Worm (Caenorhabditis elegans) whole organism, young adult: ENCODE measurements around the gene C56G2.22.
A peak's percentile ranks its signal among the peaks of the same experiment; 100 is the strongest.

Experiments
- B0261.1 ChIP-seq: sonication (generic microtip); optimal IDR thresholded peaks from 2 replicates; lab custom pipeline; 2016; ENCODE audit warnings: mild to moderate bottlenecking, missing genetic modification characterization, moderate library complexity, missing compliant biosample characterization
- B0336.3 ChIP-seq: fragments of 200-800 bp; sonication (Bioruptor generic); IDR thresholded peaks from 2 replicates; pipeline ENCODE4 v1.3.6; 2022; ENCODE audit warnings: missing genetic modification characterization, missing compliant biosample characterization
- C17E4.6 ChIP-seq: fragments of 200-800 bp; sonication (Bioruptor generic); IDR thresholded peaks from 2 replicates; pipeline ENCODE4 v1.3.6; 2022; ENCODE audit warnings: missing genetic modification reagents, missing genetic modification characterization, missing compliant biosample characterization
- D2030.7 ChIP-seq: fragments of 200-800 bp; sonication (Bioruptor generic); IDR thresholded peaks from 2 replicates; pipeline ENCODE4 v1.3.6; 2022; ENCODE audit warnings: missing genetic modification reagents, missing genetic modification characterization, missing compliant biosample characterization
- F23B12.7 ChIP-seq: sonication (generic microtip); optimal IDR thresholded peaks from 2 replicates; lab custom pipeline; 2017; ENCODE audit warnings: missing genetic modification characterization, mild to moderate bottlenecking, missing compliant biosample characterization, antibody characterized with exemption, moderate library complexity; ENCODE audit not compliant: insufficient read depth
- F33H1.4 ChIP-seq: fragments of 200-800 bp; sonication (Bioruptor generic); IDR thresholded peaks from 2 replicates; pipeline ENCODE4 v1.3.6; 2022; ENCODE audit warnings: missing genetic modification reagents, missing genetic modification characterization, missing compliant biosample characterization
- F39B2.1 ChIP-seq: fragments of 200-800 bp; sonication (Bioruptor generic); IDR thresholded peaks from 2 replicates; pipeline ENCODE4 v1.3.6; 2022; ENCODE audit warnings: missing genetic modification reagents, missing genetic modification characterization, missing compliant biosample characterization
- F49E8.2 ChIP-seq: sonication (generic microtip); optimal IDR thresholded peaks from 3 replicates; lab custom pipeline; 2017; ENCODE audit warnings: missing genetic modification characterization, mild to moderate bottlenecking, missing compliant biosample characterization, antibody characterized with exemption, moderate library complexity; ENCODE audit not compliant: insufficient read depth
- K11D2.4 ChIP-seq: fragments of 200-800 bp; sonication (Bioruptor generic); IDR thresholded peaks from 2 replicates; pipeline ENCODE4 v1.3.6; 2022; ENCODE audit warnings: missing genetic modification reagents, missing genetic modification characterization, missing compliant biosample characterization
- K12H6.12 ChIP-seq: fragments of 200-800 bp; sonication (Bioruptor generic); optimal IDR thresholded peaks from 2 replicates; lab custom pipeline; 2018; ENCODE audit warnings: mild to moderate bottlenecking, missing genetic modification characterization, missing compliant biosample characterization
- T07F8.4 ChIP-seq: sonication (generic microtip); optimal IDR thresholded peaks from 2 replicates; lab custom pipeline; 2016; ENCODE audit warnings: mild to moderate bottlenecking, missing genetic modification characterization, moderate library complexity, missing compliant biosample characterization
- Y53F4B.3 ChIP-seq: fragments of 200-800 bp; sonication (Bioruptor generic); IDR thresholded peaks from 2 replicates; pipeline ENCODE4 v1.3.6; 2022; ENCODE audit warnings: missing genetic modification reagents, missing genetic modification characterization, missing compliant biosample characterization
- aptf-3 ChIP-seq: fragments of 200-800 bp; sonication (Bioruptor generic); IDR thresholded peaks from 2 replicates; pipeline ENCODE4 v1.3.6; 2022; ENCODE audit warnings: missing genetic modification characterization, missing compliant biosample characterization
- atf-7 ChIP-seq: sonication (generic microtip); optimal IDR thresholded peaks from 2 replicates; lab custom pipeline; 2017; ENCODE audit warnings: mild to moderate bottlenecking, missing genetic modification characterization, missing compliant biosample characterization
- attf-3 ChIP-seq: fragments of 200-800 bp; sonication (Bioruptor generic); conservative IDR thresholded peaks from 2 replicates; pipeline ENCODE4 v1.3.6; 2022; ENCODE audit warnings: missing genetic modification reagents, missing genetic modification characterization, missing compliant biosample characterization
- attf-5 ChIP-seq: fragments of 200-800 bp; sonication (Bioruptor generic); optimal IDR thresholded peaks from 2 replicates; lab custom pipeline; 2018; ENCODE audit warnings: mild to moderate bottlenecking, missing genetic modification characterization, missing compliant biosample characterization
- bed-1 ChIP-seq: fragments of 200-800 bp; sonication (Bioruptor generic); IDR thresholded peaks from 2 replicates; pipeline ENCODE4 v1.3.6; 2022; ENCODE audit warnings: missing genetic modification reagents, missing genetic modification characterization, missing compliant biosample characterization
- ccch-3 ChIP-seq: fragments of 200-800 bp; sonication (Bioruptor generic); optimal IDR thresholded peaks from 2 replicates; lab custom pipeline; 2018; ENCODE audit warnings: mild to moderate bottlenecking, missing genetic modification characterization, missing compliant biosample characterization
- ceh-27 ChIP-seq: fragments of 200-800 bp; sonication (Bioruptor generic); optimal IDR thresholded peaks from 2 replicates; lab custom pipeline; 2018; ENCODE audit warnings: mild to moderate bottlenecking, missing genetic modification characterization, moderate library complexity, missing compliant biosample characterization
- ceh-40 ChIP-seq: fragments of 200-800 bp; sonication (Bioruptor generic); IDR thresholded peaks from 2 replicates; pipeline ENCODE4 v1.3.6; 2022; ENCODE audit warnings: missing genetic modification characterization, missing compliant biosample characterization
- ceh-58 ChIP-seq: fragments of 200-800 bp; sonication (Bioruptor generic); IDR thresholded peaks from 2 replicates; pipeline ENCODE4 v1.3.6; 2022; ENCODE audit warnings: missing genetic modification characterization, missing compliant biosample characterization
- dpff-1 ChIP-seq: sonication (generic microtip); optimal IDR thresholded peaks from 2 replicates; lab custom pipeline; 2017; ENCODE audit warnings: mild to moderate bottlenecking, missing genetic modification characterization, missing compliant biosample characterization
- dpl-1 ChIP-seq: fragments of 150-350 bp; optimal IDR thresholded peaks from 2 replicates; lab custom pipeline; 2014; ENCODE audit warnings: missing biosample characterization, missing genetic modification reagents, missing genetic modification characterization
- efl-1 ChIP-seq: fragments of 150-350 bp; optimal IDR thresholded peaks from 2 replicates; lab custom pipeline; 2014; ENCODE audit warnings: missing biosample characterization, missing genetic modification reagents, missing genetic modification characterization
- egl-18 ChIP-seq: fragments of 200-800 bp; sonication (Bioruptor generic); IDR thresholded peaks from 2 replicates; pipeline ENCODE4 v1.3.6; 2022; ENCODE audit warnings: missing genetic modification reagents, missing genetic modification characterization, missing compliant biosample characterization
- egl-44 ChIP-seq: fragments of 200-800 bp; sonication (Bioruptor generic); IDR thresholded peaks from 2 replicates; pipeline ENCODE4 v1.3.6; 2022; ENCODE audit warnings: missing genetic modification reagents, missing genetic modification characterization, missing compliant biosample characterization
- ets-4 ChIP-seq: fragments of 200-800 bp; sonication (Bioruptor generic); optimal IDR thresholded peaks from 2 replicates; lab custom pipeline; 2018; ENCODE audit warnings: mild to moderate bottlenecking, missing genetic modification characterization, missing compliant biosample characterization
- him-1 ChIP-seq: sonication (generic microtip); optimal IDR thresholded peaks from 2 replicates; lab custom pipeline; 2016; ENCODE audit warnings: missing genotype, missing genetic modification reagents, missing genetic modification characterization, missing compliant biosample characterization
- let-607 ChIP-seq, 2 experiments: fragments of 200-800 bp in 1 of 2; sonication (Bioruptor generic) in 1 of 2; sonication (generic microtip) in 1 of 2; optimal IDR thresholded peaks; 2 replicates each; lab custom pipeline; 2016 to 2018; ENCODE audit warnings: mild to moderate bottlenecking in 2 of 2, missing compliant biosample characterization in 2 of 2, missing genetic modification characterization in 2 of 2, moderate library complexity in 2 of 2, missing genotype in 1 of 2
- lin-40 ChIP-seq: sonication (generic microtip); optimal IDR thresholded peaks from 2 replicates; lab custom pipeline; 2016; ENCODE audit warnings: missing genetic modification characterization, mild to moderate bottlenecking, missing compliant biosample characterization, missing genotype, missing genetic modification reagents
- lsl-1 ChIP-seq: fragments of 200-800 bp; sonication (Bioruptor generic); optimal IDR thresholded peaks from 2 replicates; lab custom pipeline; 2018; ENCODE audit warnings: mild to moderate bottlenecking, missing genetic modification characterization, moderate library complexity, missing compliant biosample characterization
- lsy-27 ChIP-seq: sonication (generic microtip); optimal IDR thresholded peaks from 2 replicates; lab custom pipeline; 2017; ENCODE audit warnings: missing genetic modification characterization, mild to moderate bottlenecking, missing compliant biosample characterization, antibody characterized with exemption, missing genotype, borderline replicate concordance; ENCODE audit not compliant: insufficient read depth
- madf-10 ChIP-seq: sonication (generic microtip); optimal IDR thresholded peaks from 2 replicates; lab custom pipeline; 2016; ENCODE audit warnings: mild to moderate bottlenecking, missing genetic modification characterization, missing compliant biosample characterization
- madf-3 ChIP-seq: fragments of 200-800 bp; sonication (Bioruptor generic); IDR thresholded peaks from 2 replicates; pipeline ENCODE4 v1.3.6; 2022; ENCODE audit warnings: missing genetic modification reagents, missing genetic modification characterization, missing compliant biosample characterization
- mel-28 ChIP-seq: sonication (generic microtip); optimal IDR thresholded peaks from 2 replicates; lab custom pipeline; 2016; ENCODE audit warnings: borderline replicate concordance, mild to moderate bottlenecking, missing genetic modification characterization, missing compliant biosample characterization
- nfya-1 ChIP-seq: sonication (generic microtip); optimal IDR thresholded peaks from 2 replicates; lab custom pipeline; 2017; ENCODE audit warnings: antibody characterized with exemption, missing compliant biosample characterization, missing genetic modification characterization, borderline replicate concordance; ENCODE audit not compliant: insufficient read depth
- nhr-80 ChIP-seq: sonication (generic microtip); optimal IDR thresholded peaks from 2 replicates; lab custom pipeline; 2016; ENCODE audit warnings: missing genetic modification characterization, missing compliant biosample characterization
- pbrm-1 ChIP-seq: fragments of 200-800 bp; sonication (Bioruptor generic); IDR thresholded peaks from 2 replicates; pipeline ENCODE4 v1.3.6; 2022; ENCODE audit warnings: missing genetic modification reagents, missing genetic modification characterization, missing compliant biosample characterization
- repo-1 ChIP-seq: sonication (generic microtip); optimal IDR thresholded peaks from 2 replicates; lab custom pipeline; 2017; ENCODE audit warnings: mild to moderate bottlenecking, missing genetic modification characterization, missing compliant biosample characterization
- snpc-1.3 ChIP-seq: sonication (generic microtip); optimal IDR thresholded peaks from 2 replicates; lab custom pipeline; 2017; ENCODE audit warnings: missing genetic modification characterization, mild to moderate bottlenecking, missing compliant biosample characterization, antibody characterized with exemption, moderate library complexity, missing genotype, missing genetic modification reagents; ENCODE audit not compliant: insufficient read depth
- tbp1 ChIP-seq: fragments of 200-800 bp; sonication (Bioruptor generic); optimal IDR thresholded peaks from 2 replicates; lab custom pipeline; 2018; ENCODE audit warnings: mild to moderate bottlenecking, missing genetic modification characterization, missing compliant biosample characterization
- unc-130 ChIP-seq: sonication (generic microtip); optimal IDR thresholded peaks from 2 replicates; lab custom pipeline; 2016; ENCODE audit warnings: missing genetic modification reagents, missing genetic modification characterization, missing compliant biosample characterization
- xnd-1 ChIP-seq: sonication (generic microtip); optimal IDR thresholded peaks from 2 replicates; lab custom pipeline; 2016; ENCODE audit warnings: missing genotype, missing genetic modification reagents, missing genetic modification characterization, missing compliant biosample characterization
- zfh-2 ChIP-seq: fragments of 200-800 bp; sonication (Bioruptor generic); conservative IDR thresholded peaks from 2 replicates; pipeline ENCODE4 v1.3.6; 2022; ENCODE audit warnings: missing genetic modification reagents, missing genetic modification characterization, missing compliant biosample characterization
- zim-3 ChIP-seq: sonication (generic microtip); optimal IDR thresholded peaks from 2 replicates; lab custom pipeline; 2017; ENCODE audit warnings: mild to moderate bottlenecking, missing genetic modification characterization, moderate library complexity, missing compliant biosample characterization
- ztf-18 ChIP-seq: sonication (generic microtip); optimal IDR thresholded peaks from 2 replicates; lab custom pipeline; 2016; ENCODE audit warnings: missing genotype, mild to moderate bottlenecking, missing genetic modification characterization, missing compliant biosample characterization
- ztf-26 ChIP-seq: sonication (generic microtip); optimal IDR thresholded peaks from 2 replicates; lab custom pipeline; 2017; ENCODE audit warnings: missing genetic modification characterization, missing compliant biosample characterization
- ztf-6 ChIP-seq: fragments of 200-800 bp; sonication (Bioruptor generic); IDR thresholded peaks from 2 replicates; pipeline ENCODE4 v1.3.6; 2022; ENCODE audit warnings: missing genetic modification reagents, missing genetic modification characterization, missing compliant biosample characterization

The C56G2.22 gene

ce11 chrIII:6344737-6345136 lies 1.5 kb upstream of the C56G2.22 start (continued):
- 0 out of 2 replicates have a peak, but pooled peaks have one; percentile 44 for TF ChIP-seq madf-3 (GFP tag; lab: Robert Waterston, UW)
- TF ChIP-seq aptf-3 (GFP tag; lab: Robert Waterston, UW), result no peak
- no peak for TF ChIP-seq F39B2.1 (GFP tag; lab: Robert Waterston, UW)
- TF ChIP-seq lsy-27 (tag; lab: Kevin White, UChicago), result no peak
- TF ChIP-seq nhr-80 (tag; lab: Kevin White, UChicago), result peak; percentile 47
- TF ChIP-seq him-1 (tag; lab: Kevin White, UChicago), result peak; percentile 26
- no peak for TF ChIP-seq dpff-1
- TF ChIP-seq ceh-58 (GFP tag; lab: Robert Waterston, UW), result no peak
- peak; percentile 37 for TF ChIP-seq madf-10 (tag; lab: Kevin White, UChicago)
- TF ChIP-seq repo-1 (tag; lab: Kevin White, UChicago), result peak; percentile 63
- no peak for TF ChIP-seq egl-44 (GFP tag; lab: Robert Waterston, UW)
- peak; percentile 72 for TF ChIP-seq ceh-27
- TF ChIP-seq B0261.1, result no peak
- TF ChIP-seq efl-1 (GFP tag; lab: Kevin White, UChicago), result peak; percentile 54
- peak; percentile 83 for TF ChIP-seq pbrm-1 (GFP tag; lab: Robert Waterston, UW)
- TF ChIP-seq dpl-1 (GFP tag; lab: Kevin White, UChicago), result peak; percentile 17
- peak; percentile 57 for TF ChIP-seq tbp1 (GFP tag; lab: Kevin White, UChicago)
- TF ChIP-seq zim-3 (tag; lab: Kevin White, UChicago), result no peak
- TF ChIP-seq F23B12.7, result peak; percentile 41
- TF ChIP-seq ztf-18 (tag; lab: Kevin White, UChicago), result peak; percentile 38
- TF ChIP-seq atf-7 (tag; lab: Kevin White, UChicago), result peak; percentile 12
- TF ChIP-seq let-607 (tag; optimal IDR thresholded peaks at IDR 0.05; lab: Kevin White, UChicago), result peak in 1 of 2 experiments; percentile 11
- peak; percentile 80 for TF ChIP-seq K12H6.12 (tag; lab: Kevin White, UChicago)
- no peak for TF ChIP-seq unc-130 (GFP tag; lab: Kevin White, UChicago)
- TF ChIP-seq D2030.7 (GFP tag; lab: Robert Waterston, UW), result peak; percentile 85
- no peak for TF ChIP-seq ets-4
- TF ChIP-seq F49E8.2 (tag; lab: Kevin White, UChicago), result peak; percentile 58
- no peak for TF ChIP-seq nfya-1 (tag; lab: Kevin White, UChicago)
- 0 out of 2 replicates have a peak, but pooled peaks have one; percentile 9 for TF ChIP-seq ceh-40 (GFP tag; lab: Robert Waterston, UW)
- no peak for TF ChIP-seq snpc-1.3 (tag; lab: Kevin White, UChicago)
- TF ChIP-seq zfh-2 (GFP tag; lab: Robert Waterston, UW), result no peak
- no peak for TF ChIP-seq mel-28 (tag; lab: Kevin White, UChicago)
- no peak for TF ChIP-seq ztf-6 (GFP tag; lab: Robert Waterston, UW)
- TF ChIP-seq bed-1 (GFP tag; lab: Robert Waterston, UW), result no peak
- no peak for TF ChIP-seq Y53F4B.3 (GFP tag; lab: Robert Waterston, UW)
- peak; percentile 27 for TF ChIP-seq xnd-1 (tag; lab: Kevin White, UChicago)
- peak; percentile 76 for TF ChIP-seq attf-5
- TF ChIP-seq B0336.3, result peak; percentile 71; the same call in 1 of the 2 replicates
- TF ChIP-seq C17E4.6 (GFP tag; lab: Robert Waterston, UW), result 0 out of 2 replicates have a peak, but pooled peaks have one; percentile 8
- TF ChIP-seq F33H1.4, result peak; percentile 61
- TF ChIP-seq lsl-1 (GFP tag; lab: Kevin White, UChicago), result peak; percentile 92
- peak; percentile 58 for TF ChIP-seq attf-3 (GFP tag; lab: Robert Waterston, UW)
- no peak for TF ChIP-seq T07F8.4 (tag; lab: Kevin White, UChicago)
- no peak for TF ChIP-seq K11D2.4
- TF ChIP-seq lin-40 (tag; lab: Kevin White, UChicago), result peak; percentile 76
- TF ChIP-seq egl-18 (GFP tag; lab: Robert Waterston, UW), result no peak
- peak; percentile 13 for TF ChIP-seq ztf-26 (tag; lab: Kevin White, UChicago)
- no peak for TF ChIP-seq ccch-3 (GFP tag; lab: Kevin White, UChicago)
